Worm (Caenorhabditis elegans) whole organism, L2 larva: ENCODE measurements around the gene ZK930.6.

ENCODE experiments used
- Y55F3AM.14 ChIP-seq: fragments of 200-800 bp; sonication (Bioruptor generic); optimal IDR thresholded peaks from 2 replicates; lab custom pipeline; 2018; ENCODE audit warnings: mild to moderate bottlenecking, missing genetic modification characterization, missing compliant biosample characterization
- gmeb-1 ChIP-seq: fragments of 150-350 bp; optimal IDR thresholded peaks from 2 replicates; lab custom pipeline; 2014; ENCODE audit warnings: missing biosample characterization, missing genetic modification characterization
- lin-13 ChIP-seq: fragments of 150-350 bp; optimal IDR thresholded peaks from 2 replicates; lab custom pipeline; 2014; ENCODE audit warnings: missing biosample characterization, missing genetic modification reagents, missing genetic modification characterization
- lin-39 ChIP-seq: fragments of 150-350 bp; optimal IDR thresholded peaks from 2 replicates; lab custom pipeline; 2014; ENCODE audit warnings: missing biosample characterization, missing genetic modification reagents, missing genetic modification characterization
- nhr-12 ChIP-seq: fragments of 150-350 bp; optimal IDR thresholded peaks from 2 replicates; lab custom pipeline; 2014; ENCODE audit warnings: missing biosample characterization, missing genetic modification characterization
- nhr-237 ChIP-seq: fragments of 150-350 bp; optimal IDR thresholded peaks from 2 replicates; lab custom pipeline; 2014; ENCODE audit warnings: missing biosample characterization, missing genetic modification characterization
- nhr-25 ChIP-seq: fragments of 150-350 bp; sonication (generic microtip); optimal IDR thresholded peaks from 3 replicates; lab custom pipeline; 2014; ENCODE audit warnings: missing biosample characterization, missing genetic modification characterization
- nhr-6 ChIP-seq: fragments of 150-350 bp; optimal IDR thresholded peaks from 2 replicates; lab custom pipeline; 2014; ENCODE audit warnings: missing biosample characterization, missing genetic modification characterization
- unc-62 ChIP-seq: fragments of 150-350 bp; optimal IDR thresholded peaks from 2 replicates; lab custom pipeline; 2014; ENCODE audit warnings: missing biosample characterization, missing genetic modification reagents, missing genetic modification characterization
- zag-1 ChIP-seq: fragments of 150-350 bp; optimal IDR thresholded peaks from 2 replicates; lab custom pipeline; 2014; ENCODE audit warnings: missing biosample characterization, missing genetic modification characterization
- ztf-11 ChIP-seq: sonication (generic microtip); optimal IDR thresholded peaks from 2 replicates; lab custom pipeline; 2017; ENCODE audit warnings: missing biosample characterization, missing genetic modification characterization

DNA sequence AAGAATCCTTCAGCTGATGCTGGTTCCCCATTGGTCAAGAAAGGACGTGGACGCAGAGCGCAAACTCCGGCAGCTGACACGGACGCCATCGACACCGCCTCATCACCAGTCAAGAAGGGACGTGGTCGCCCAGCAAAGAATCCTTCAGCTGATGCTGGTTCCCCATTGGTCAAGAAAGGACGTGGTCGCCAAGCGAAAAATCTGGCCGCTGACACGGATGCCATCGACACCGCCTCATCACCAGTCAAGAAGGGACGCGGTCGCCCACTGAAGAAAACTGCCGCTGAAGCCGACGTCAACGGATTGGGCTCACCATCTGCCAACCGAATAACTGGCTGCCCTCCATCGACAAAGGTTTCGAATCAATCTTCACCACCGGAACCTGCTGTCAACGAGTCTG, 33.2 kb downstream of the ZK930.6 start:
- no peak for TF ChIP-seq unc-62 (GFP tag; lab: Kevin White, UChicago)
- no peak for TF ChIP-seq lin-13 (GFP tag; lab: Kevin White, UChicago)
- no peak for TF ChIP-seq nhr-12
- TF ChIP-seq nhr-6 (tag; lab: Kevin White, UChicago): no peak
- TF ChIP-seq nhr-237 (tag; lab: Kevin White, UChicago): no peak
- no peak for TF ChIP-seq ztf-11 (tag; lab: Kevin White, UChicago)
- TF ChIP-seq gmeb-1 (tag; lab: Kevin White, UChicago): no peak
- no peak for TF ChIP-seq nhr-25 (tag; lab: Kevin White, UChicago)
- TF ChIP-seq lin-39 (tag; lab: Kevin White, UChicago): no peak
- no peak for TF ChIP-seq Y55F3AM.14 (GFP tag; lab: Kevin White, UChicago)
- TF ChIP-seq zag-1 (tag; lab: Kevin White, UChicago): no peak
